Worm (Caenorhabditis elegans) whole organism, L4 larva: ENCODE data around the gene H04M03.12.

Source experiments
- D1046.2 ChIP-seq: fragments of 200-800 bp; sonication (Bioruptor generic); IDR thresholded peaks from 2 replicates; pipeline ENCODE4 v1.3.6; 2022; ENCODE audit warnings: missing genetic modification characterization, missing compliant biosample characterization
- F10B5.3 ChIP-seq: sonication (generic microtip); optimal IDR thresholded peaks from 2 replicates; lab custom pipeline; 2016; ENCODE audit warnings: mild to moderate bottlenecking, missing genetic modification characterization, missing compliant biosample characterization
- F44E2.7 ChIP-seq: fragments of 200-800 bp; sonication (Bioruptor generic); IDR thresholded peaks from 2 replicates; pipeline ENCODE4 v2.1.2; 2022; ENCODE audit warnings: missing genetic modification characterization, missing compliant biosample characterization
- F49E8.2 ChIP-seq: sonication (generic microtip); optimal IDR thresholded peaks from 2 replicates; lab custom pipeline; 2016; ENCODE audit warnings: missing compliant biosample characterization, mild to moderate bottlenecking, missing genetic modification characterization, borderline replicate concordance
- R02D3.7 ChIP-seq: fragments of 150-350 bp; sonication (generic microtip); optimal IDR thresholded peaks from 3 replicates; lab custom pipeline; 2014; ENCODE audit warnings: missing biosample characterization, missing genetic modification characterization
- T20F7.1 ChIP-seq: fragments of 200-800 bp; sonication (Bioruptor generic); optimal IDR thresholded peaks from 2 replicates; lab custom pipeline; 2018; ENCODE audit warnings: mild to moderate bottlenecking, missing genetic modification characterization, missing compliant biosample characterization
- Y75B8A.6 ChIP-seq: fragments of 200-800 bp; sonication (Bioruptor generic); IDR thresholded peaks from 2 replicates; pipeline ENCODE4 v1.3.6; 2022; ENCODE audit warnings: missing genetic modification reagents, missing genetic modification characterization, missing compliant biosample characterization
- ZK546.5 ChIP-seq, 2 experiments: sonication (generic microtip); optimal IDR thresholded peaks; 2 replicates each; lab custom pipeline; 2017; ENCODE audit warnings: missing biosample characterization in 2 of 2, missing genetic modification characterization in 2 of 2
- aha-1 ChIP-seq: fragments of 150-350 bp; peaks from one replicate; lab custom pipeline; 2014; ENCODE audit warnings: missing biosample characterization, missing genetic modification characterization
- attf-4 ChIP-seq: sonication (generic microtip); optimal IDR thresholded peaks from 3 replicates; lab custom pipeline; 2017; ENCODE audit warnings: missing biosample characterization, missing genetic modification characterization
- ceh-20 ChIP-seq: fragments of 200-800 bp; sonication (Bioruptor generic); IDR thresholded peaks from 2 replicates; pipeline ENCODE4 v1.3.6; 2022; ENCODE audit warnings: missing genetic modification reagents, missing genetic modification characterization, missing compliant biosample characterization
- ceh-62 ChIP-seq: sonication (generic microtip); optimal IDR thresholded peaks from 2 replicates; lab custom pipeline; 2017; ENCODE audit warnings: missing biosample characterization, missing genetic modification characterization
- ceh-82 ChIP-seq: sonication (generic microtip); optimal IDR thresholded peaks from 2 replicates; lab custom pipeline; 2017; ENCODE audit warnings: missing biosample characterization, missing genetic modification characterization
- cey-2 ChIP-seq: sonication (generic microtip); optimal IDR thresholded peaks from 3 replicates; lab custom pipeline; 2017; ENCODE audit warnings: missing genetic modification characterization, mild to moderate bottlenecking, missing compliant biosample characterization, antibody characterized with exemption, borderline replicate concordance; ENCODE audit not compliant: insufficient read depth
- ctbp-1 ChIP-seq: fragments of 200-800 bp; sonication (Bioruptor generic); IDR thresholded peaks from 2 replicates; pipeline ENCODE4 v1.3.6; 2022; ENCODE audit warnings: missing genetic modification reagents, missing genetic modification characterization, missing compliant biosample characterization
- daf-12 ChIP-seq: fragments of 150-350 bp; optimal IDR thresholded peaks from 2 replicates; lab custom pipeline; 2014; ENCODE audit warnings: missing biosample characterization, missing genetic modification reagents, missing genetic modification characterization
- daf-16 ChIP-seq, 3 experiments: sonication (generic microtip); optimal IDR thresholded peaks; 2 replicates each; lab custom pipeline; 2016 to 2017; ENCODE audit warnings: missing genetic modification characterization in 3 of 3, missing genetic modification reagents in 3 of 3, mild to moderate bottlenecking in 2 of 3, missing compliant biosample characterization in 2 of 3, missing biosample characterization in 1 of 3, moderate library complexity in 1 of 3
- daf-19 ChIP-seq: fragments of 200-800 bp; sonication (Bioruptor generic); conservative IDR thresholded peaks from 2 replicates; pipeline ENCODE4 v1.3.6; 2022; ENCODE audit warnings: missing genetic modification characterization, missing compliant biosample characterization
- dmd-8 ChIP-seq: fragments of 200-800 bp; sonication (Bioruptor generic); IDR thresholded peaks from 2 replicates; pipeline ENCODE4 v1.3.6; 2022; ENCODE audit warnings: missing genetic modification characterization, missing compliant biosample characterization
- egl-43 ChIP-seq: fragments of 200-800 bp; sonication (Bioruptor generic); IDR thresholded peaks from 2 replicates; pipeline ENCODE4 v1.3.6; 2022; ENCODE audit warnings: missing genetic modification reagents, missing genetic modification characterization, missing compliant biosample characterization
- fos-1 ChIP-seq: fragments of 150-350 bp; optimal IDR thresholded peaks from 2 replicates; lab custom pipeline; 2014; ENCODE audit warnings: missing biosample characterization, missing genetic modification characterization
- gei-8 ChIP-seq: fragments of 200-800 bp; sonication (Bioruptor generic); optimal IDR thresholded peaks from 2 replicates; lab custom pipeline; 2018; ENCODE audit warnings: mild to moderate bottlenecking, missing genetic modification characterization, missing compliant biosample characterization
- hif-1 ChIP-seq, 2 experiments: sonication (generic microtip); optimal IDR thresholded peaks; 2 replicates each; lab custom pipeline; 2016 to 2017; ENCODE audit warnings: missing compliant biosample characterization in 2 of 2, missing genetic modification characterization in 2 of 2, missing genetic modification reagents in 2 of 2, missing genotype in 2 of 2, mild to moderate bottlenecking in 1 of 2
- hmg-1.1 ChIP-seq: fragments of 200-800 bp; sonication (Bioruptor generic); IDR thresholded peaks from 2 replicates; pipeline ENCODE4 v1.3.6; 2022; ENCODE audit warnings: missing genetic modification reagents, missing genetic modification characterization, missing compliant biosample characterization
- lim-7 ChIP-seq: fragments of 200-800 bp; sonication (Bioruptor generic); IDR thresholded peaks from 2 replicates; pipeline ENCODE4 v1.3.6; 2022; ENCODE audit warnings: missing genetic modification characterization, missing compliant biosample characterization
- lin-1 ChIP-seq: fragments of 200-800 bp; sonication (Bioruptor generic); IDR thresholded peaks from 2 replicates; pipeline ENCODE4 v1.3.6; 2022; ENCODE audit warnings: missing genetic modification reagents, missing genetic modification characterization, missing compliant biosample characterization
- lin-15B ChIP-seq: fragments of 150-350 bp; sonication (generic microtip); optimal IDR thresholded peaks from 3 replicates; lab custom pipeline; 2014; ENCODE audit warnings: missing biosample characterization, missing genetic modification characterization
- lin-29 ChIP-seq: fragments of 200-800 bp; sonication (Bioruptor generic); IDR thresholded peaks from 2 replicates; pipeline ENCODE4 v1.3.6; 2022; ENCODE audit warnings: missing genetic modification reagents, missing genetic modification characterization, missing compliant biosample characterization
- lin-38 ChIP-seq: fragments of 200-800 bp; sonication (Bioruptor generic); IDR thresholded peaks from 2 replicates; pipeline ENCODE4 v1.3.6; 2022; ENCODE audit warnings: missing genetic modification reagents, missing genetic modification characterization, missing compliant biosample characterization
- lir-3 ChIP-seq: sonication (generic microtip); optimal IDR thresholded peaks from 2 replicates; lab custom pipeline; 2016; ENCODE audit warnings: mild to moderate bottlenecking, missing genetic modification characterization, missing compliant biosample characterization
- madf-5 ChIP-seq, 2 experiments: fragments of 200-800 bp; sonication (Bioruptor generic); IDR thresholded peaks; 2 replicates each; pipeline ENCODE4 v1.3.6; 2022; ENCODE audit warnings: missing compliant biosample characterization in 2 of 2, missing genetic modification characterization in 2 of 2
- madf-9 ChIP-seq: fragments of 200-800 bp; sonication (Bioruptor generic); conservative IDR thresholded peaks from 2 replicates; pipeline ENCODE4 v1.3.6; 2022; ENCODE audit warnings: missing genetic modification reagents, missing genetic modification characterization, missing compliant biosample characterization
- mdt-29 ChIP-seq: fragments of 200-800 bp; sonication (Bioruptor generic); IDR thresholded peaks from 2 replicates; pipeline ENCODE4 v1.3.6; 2022; ENCODE audit warnings: missing genetic modification reagents, missing genetic modification characterization, missing compliant biosample characterization
- mep-1 ChIP-seq: fragments of 150-350 bp; sonication (generic microtip); optimal IDR thresholded peaks from 3 replicates; lab custom pipeline; 2014; ENCODE audit warnings: missing biosample characterization, missing genetic modification characterization
- mxl-3 ChIP-seq: fragments of 200-800 bp; sonication (Bioruptor generic); optimal IDR thresholded peaks from 2 replicates; lab custom pipeline; 2018; ENCODE audit warnings: mild to moderate bottlenecking, missing genetic modification characterization, missing compliant biosample characterization
- nhr-10 ChIP-seq: fragments of 150-350 bp; optimal IDR thresholded peaks from 2 replicates; lab custom pipeline; 2014; ENCODE audit warnings: missing biosample characterization, missing genetic modification characterization
- nhr-237 ChIP-seq: sonication (generic microtip); optimal IDR thresholded peaks from 2 replicates; lab custom pipeline; 2017; ENCODE audit warnings: missing biosample characterization, missing genetic modification characterization
- nhr-42 ChIP-seq: fragments of 200-800 bp; sonication (Bioruptor generic); IDR thresholded peaks from 2 replicates; pipeline ENCODE4 v1.3.6; 2022; ENCODE audit warnings: missing genetic modification characterization, missing compliant biosample characterization
- nhr-48 ChIP-seq: sonication (generic microtip); optimal IDR thresholded peaks from 2 replicates; lab custom pipeline; 2016; ENCODE audit warnings: mild to moderate bottlenecking, missing genetic modification characterization, missing compliant biosample characterization
- nhr-6 ChIP-seq: fragments of 150-350 bp; optimal IDR thresholded peaks from 2 replicates; lab custom pipeline; 2014; ENCODE audit warnings: missing biosample characterization, missing genetic modification characterization
- set-16 ChIP-seq: fragments of 200-800 bp; sonication (Bioruptor generic); IDR thresholded peaks from 2 replicates; pipeline ENCODE4 v1.3.6; 2022; ENCODE audit warnings: missing genetic modification reagents, missing genetic modification characterization, missing compliant biosample characterization
- snpc-1.2 ChIP-seq: fragments of 200-800 bp; sonication (Bioruptor generic); IDR thresholded peaks from 2 replicates; pipeline ENCODE4 v1.3.6; 2022; ENCODE audit warnings: missing genetic modification reagents, missing genetic modification characterization, missing compliant biosample characterization
- spr-3 ChIP-seq: fragments of 200-800 bp; sonication (Bioruptor generic); optimal IDR thresholded peaks from 2 replicates; lab custom pipeline; 2018; ENCODE audit warnings: mild to moderate bottlenecking, missing genetic modification characterization, missing compliant biosample characterization
- unc-130 ChIP-seq: sonication (generic microtip); optimal IDR thresholded peaks from 2 replicates; lab custom pipeline; 2016; ENCODE audit warnings: missing genetic modification reagents, missing genetic modification characterization, missing compliant biosample characterization
- unc-62 ChIP-seq, 3 experiments: fragments of 150-350 bp in 1 of 3; sonication (generic microtip); optimal IDR thresholded peaks in 2 of 3; peaks in 1 of 3; 1 replicate in 1 of 3; 2 replicates in 2 of 3; lab custom pipeline; 2014 to 2017; ENCODE audit warnings: missing biosample characterization in 3 of 3, missing genetic modification characterization in 3 of 3, missing genetic modification reagents in 3 of 3, missing genotype in 1 of 3
- vab-7 ChIP-seq: fragments of 200-800 bp; sonication (Bioruptor generic); IDR thresholded peaks from 2 replicates; pipeline ENCODE4 v1.3.6; 2022; ENCODE audit warnings: missing genetic modification reagents, missing genetic modification characterization, missing compliant biosample characterization
- zag-1 ChIP-seq: fragments of 150-350 bp; optimal IDR thresholded peaks from 2 replicates; lab custom pipeline; 2014; ENCODE audit warnings: missing biosample characterization, missing genetic modification characterization
- zfp-3 ChIP-seq: fragments of 200-800 bp; sonication (Bioruptor generic); conservative IDR thresholded peaks from 2 replicates; pipeline ENCODE4 v1.3.6; 2022; ENCODE audit warnings: missing genetic modification reagents, missing genetic modification characterization, missing compliant biosample characterization
- zip-2 ChIP-seq: fragments of 150-350 bp; optimal IDR thresholded peaks from 2 replicates; lab custom pipeline; 2014; ENCODE audit warnings: missing biosample characterization, missing genetic modification characterization

Gene H04M03.12

ce11 chrIV:5946602-5947444, 43.7 kb upstream of the H04M03.12 start, which contains the start of gene inx-7 (continued):
- TF ChIP-seq ZK546.5 (tag; optimal IDR thresholded peaks at IDR 0.05; lab: Kevin White, UChicago): no peak
- TF ChIP-seq ceh-62: no peak
- no peak for TF ChIP-seq lin-15B (tag; lab: Kevin White, UChicago)
- TF ChIP-seq nhr-6 (tag; lab: Kevin White, UChicago): no peak
- TF ChIP-seq zip-2 (tag; lab: Kevin White, UChicago): no peak
- no peak for TF ChIP-seq gei-8 (GFP tag; lab: Kevin White, UChicago)
- TF ChIP-seq madf-9: no peak
- no peak for TF ChIP-seq nhr-42 (GFP tag; lab: Robert Waterston, UW)
- no peak for TF ChIP-seq hif-1 (tag; optimal IDR thresholded peaks at IDR 0.05; lab: Kevin White, UChicago)
- TF ChIP-seq F49E8.2 (tag; lab: Kevin White, UChicago): peak; percentile 80
- TF ChIP-seq nhr-48: no peak
- no peak for TF ChIP-seq lin-29 (GFP tag; lab: Robert Waterston, UW)
- no peak for TF ChIP-seq Y75B8A.6 (GFP tag; lab: Robert Waterston, UW)
- no peak for TF ChIP-seq cey-2 (tag; lab: Kevin White, UChicago)
- no peak for TF ChIP-seq set-16 (GFP tag; lab: Robert Waterston, UW)
- TF ChIP-seq vab-7 (GFP tag; lab: Robert Waterston, UW): no peak
- TF ChIP-seq mdt-29 (GFP tag; lab: Robert Waterston, UW): peak; percentile 32; the same call in 1 of the 2 replicates
- TF ChIP-seq D1046.2 (GFP tag; lab: Robert Waterston, UW): no peak
- TF ChIP-seq daf-12 (tag; lab: Kevin White, UChicago): no peak
- TF ChIP-seq T20F7.1 (GFP tag; lab: Kevin White, UChicago): no peak
- TF ChIP-seq ceh-20 (GFP tag; lab: Robert Waterston, UW): no peak
- no peak for TF ChIP-seq mep-1 (tag; lab: Kevin White, UChicago)
- no peak for TF ChIP-seq nhr-237 (tag; lab: Kevin White, UChicago)
- TF ChIP-seq R02D3.7 (tag; lab: Kevin White, UChicago): no peak
- no peak for TF ChIP-seq fos-1 (tag; lab: Kevin White, UChicago)
- TF ChIP-seq lin-1 (GFP tag; lab: Robert Waterston, UW): peak; percentile 69; the same call in 1 of the 2 replicates
- no peak for TF ChIP-seq spr-3 (GFP tag; lab: Kevin White, UChicago)
- TF ChIP-seq unc-62 (GFP tag; optimal IDR thresholded peaks at IDR 0.05 in 1 of 2; lab: Kevin White, UChicago): peak in 1 of 2 experiments; percentile 83
- TF ChIP-seq unc-62 (tag; optimal IDR thresholded peaks at IDR 0.05; lab: Kevin White, UChicago): no peak
- no peak for TF ChIP-seq lim-7 (GFP tag; lab: Robert Waterston, UW)
- TF ChIP-seq madf-5 (GFP tag; IDR thresholded peaks at IDR 0.05; lab: Robert Waterston, UW): no peak
- no peak for TF ChIP-seq ctbp-1 (GFP tag; lab: Robert Waterston, UW)
- TF ChIP-seq daf-19 (GFP tag; lab: Robert Waterston, UW): no peak
- 0 out of 2 replicates have a peak, but pooled peaks have one; percentile 2 for TF ChIP-seq F44E2.7 (GFP tag; lab: Robert Waterston, UW)
- TF ChIP-seq aha-1 (tag; lab: Kevin White, UChicago): peak; percentile 95
- peak in 1 of 2 experiments; percentile 6 for TF ChIP-seq daf-16 (GFP tag; optimal IDR thresholded peaks at IDR 0.05; lab: Kevin White, UChicago)
- peak; percentile 14 for TF ChIP-seq daf-16 (tag; optimal IDR thresholded peaks at IDR 0.05; lab: Kevin White, UChicago)
- TF ChIP-seq attf-4: no peak
- TF ChIP-seq hmg-1.1 (GFP tag; lab: Robert Waterston, UW): no peak
- no peak for TF ChIP-seq F10B5.3 (tag; lab: Kevin White, UChicago)
- TF ChIP-seq zag-1 (tag; lab: Kevin White, UChicago): no peak
- peak; percentile 70 for TF ChIP-seq unc-130
- no peak for TF ChIP-seq lir-3 (tag; lab: Kevin White, UChicago)
- TF ChIP-seq nhr-10 (tag; lab: Kevin White, UChicago): no peak
- TF ChIP-seq mxl-3: no peak
- TF ChIP-seq snpc-1.2: peak; percentile 97
- no peak for TF ChIP-seq ceh-82
- 0 out of 2 replicates have a peak, but pooled peaks have one; percentile 63 for TF ChIP-seq dmd-8 (GFP tag; lab: Robert Waterston, UW)
- TF ChIP-seq zfp-3: no peak
- peak; percentile 59 for TF ChIP-seq lin-38 (GFP tag; lab: Robert Waterston, UW)
- peak; percentile 66; the same call in 1 of the 2 replicates for TF ChIP-seq egl-43 (GFP tag; lab: Robert Waterston, UW)
